Fruit fly (Drosophila melanogaster) whole organism, embryonic: ENCODE measurements around the gene CG32544.

Experiments used
- Asciz ChIP-seq: fragments of 200-800 bp; sonication (Bioruptor generic); optimal IDR thresholded peaks from 2 replicates; lab custom pipeline; 2017; ENCODE audit warnings: missing biosample characterization, mild to moderate bottlenecking, missing genetic modification characterization, missing genetic modification reagents
- CG10267 ChIP-seq: fragments of 200-800 bp; sonication (Bioruptor generic); optimal IDR thresholded peaks from 2 replicates; lab custom pipeline; 2018; ENCODE audit warnings: missing biosample characterization, mild to moderate bottlenecking, missing genetic modification characterization, moderate library complexity
- CG10274 ChIP-seq: fragments of 200-800 bp; sonication (Bioruptor generic); optimal IDR thresholded peaks from 3 replicates; lab custom pipeline; 2017; ENCODE audit warnings: missing biosample characterization, mild to moderate bottlenecking, missing genetic modification characterization
- CG12744 ChIP-seq: fragments of 200-800 bp; sonication (Bioruptor generic); optimal IDR thresholded peaks from 2 replicates; lab custom pipeline; 2016; ENCODE audit warnings: missing biosample characterization, missing genetic modification characterization
- CG13123 ChIP-seq: fragments of 200-800 bp; sonication (Bioruptor generic); optimal IDR thresholded peaks from 2 replicates; lab custom pipeline; 2016; ENCODE audit warnings: missing biosample characterization, missing genetic modification characterization
- CG13296 ChIP-seq: fragments of 200-800 bp; sonication (Bioruptor generic); optimal IDR thresholded peaks from 3 replicates; lab custom pipeline; 2018; ENCODE audit warnings: missing biosample characterization, mild to moderate bottlenecking, missing genetic modification characterization
- CG14050 ChIP-seq: fragments of 200-800 bp; sonication (Bioruptor generic); IDR thresholded peaks from 3 replicates; pipeline ENCODE4 v1.3.6; 2022; ENCODE audit warnings: missing biosample characterization, missing genetic modification characterization
- CG14710 ChIP-seq: fragments of 200-800 bp; sonication (Bioruptor generic); optimal IDR thresholded peaks from 3 replicates; lab custom pipeline; 2019; ENCODE audit warnings: missing biosample characterization, mild to moderate bottlenecking, missing genetic modification characterization, moderate library complexity
- CG1529 ChIP-seq: fragments of 200-800 bp; sonication (Bioruptor generic); optimal IDR thresholded peaks from 3 replicates; lab custom pipeline; 2018; ENCODE audit warnings: missing biosample characterization, missing genetic modification characterization
- CG17568 ChIP-seq: fragments of 200-800 bp; sonication (Bioruptor generic); optimal IDR thresholded peaks from 2 replicates; lab custom pipeline; 2018; ENCODE audit warnings: missing biosample characterization, mild to moderate bottlenecking, missing genetic modification characterization, moderate library complexity
- CG18599 ChIP-seq: fragments of 200-800 bp; sonication (Bioruptor generic); optimal IDR thresholded peaks from 3 replicates; lab custom pipeline; 2017; ENCODE audit warnings: missing biosample characterization, missing genetic modification characterization, mild to moderate bottlenecking, moderate library complexity, missing genetic modification reagents
- CG2678 ChIP-seq: fragments of 200-800 bp; sonication (Bioruptor generic); optimal IDR thresholded peaks from 3 replicates; lab custom pipeline; 2019; ENCODE audit warnings: missing biosample characterization, mild to moderate bottlenecking, missing genetic modification characterization, moderate library complexity
- CG2889 ChIP-seq: fragments of 200-800 bp; sonication (Bioruptor generic); IDR thresholded peaks from 3 replicates; pipeline ENCODE4 v1.3.6; 2022; ENCODE audit warnings: missing biosample characterization, missing genetic modification characterization
- CG31365 ChIP-seq: fragments of 200-800 bp; sonication (Bioruptor generic); optimal IDR thresholded peaks from 2 replicates; lab custom pipeline; 2018; ENCODE audit warnings: missing biosample characterization, mild to moderate bottlenecking, missing genetic modification characterization
- CG3163 ChIP-seq: fragments of 200-800 bp; sonication (Bioruptor generic); optimal IDR thresholded peaks from 3 replicates; lab custom pipeline; 2016; ENCODE audit warnings: missing biosample characterization, missing genetic modification characterization
- CG33557 ChIP-seq: fragments of 200-800 bp; sonication (Bioruptor generic); optimal IDR thresholded peaks from 2 replicates; lab custom pipeline; 2019; ENCODE audit warnings: missing biosample characterization, mild to moderate bottlenecking, missing genetic modification characterization, moderate library complexity
- CG43689 ChIP-seq: fragments of 200-800 bp; sonication (Bioruptor generic); IDR thresholded peaks from 2 replicates; pipeline ENCODE4 v1.3.6; 2022; ENCODE audit warnings: missing biosample characterization, missing genetic modification characterization
- CG6654 ChIP-seq: fragments of 200-800 bp; sonication (Bioruptor generic); optimal IDR thresholded peaks from 2 replicates; lab custom pipeline; 2017; ENCODE audit warnings: missing biosample characterization, mild to moderate bottlenecking, missing genetic modification characterization
- D ChIP-seq, 2 experiments: fragments of 200-800 bp in 1 of 2; fragments of >200 bp in 1 of 2; sonication (Bioruptor generic) in 1 of 2; optimal IDR thresholded peaks; 2 replicates in 1 of 2; 3 replicates in 1 of 2; lab custom pipeline; 2017; ENCODE audit warnings: mild to moderate bottlenecking in 1 of 2, missing biosample characterization in 1 of 2, missing genetic modification characterization in 1 of 2, missing genetic modification reagents in 1 of 2
- D19A ChIP-seq: fragments of 200-800 bp; optimal IDR thresholded peaks from 3 replicates; lab custom pipeline; 2019; ENCODE audit warnings: missing biosample characterization, mild to moderate bottlenecking, missing genetic modification characterization, moderate library complexity
- Fer2 ChIP-seq: fragments of 200-800 bp; sonication (Bioruptor generic); optimal IDR thresholded peaks from 2 replicates; lab custom pipeline; 2018; ENCODE audit warnings: missing biosample characterization, mild to moderate bottlenecking, missing genetic modification characterization, moderate library complexity
- Hr39 ChIP-seq: fragments of >200 bp; optimal IDR thresholded peaks from 2 replicates; lab custom pipeline; 2017
- Lim3 ChIP-seq: fragments of 200-800 bp; sonication (Bioruptor generic); IDR thresholded peaks from 2 replicates; pipeline ENCODE4 v1.3.6; 2022; ENCODE audit warnings: missing biosample characterization, missing genetic modification characterization
- Med ChIP-seq: fragments of 200-800 bp; sonication (Bioruptor generic); peaks from one replicate; lab custom pipeline; 2016; ENCODE audit warnings: missing biosample characterization, missing genetic modification characterization, mild to moderate bottlenecking, inconsistent platforms, moderate library complexity
- NFAT ChIP-seq: fragments of 200-800 bp; sonication (Bioruptor generic); IDR thresholded peaks from 2 replicates; pipeline ENCODE4 v1.3.6; 2022; ENCODE audit warnings: missing biosample characterization, missing genetic modification characterization
- Ptx1 ChIP-seq: fragments of 200-800 bp; sonication (Bioruptor generic); IDR thresholded peaks from 2 replicates; pipeline ENCODE4 v1.3.6; 2022; ENCODE audit warnings: missing biosample characterization, missing genetic modification characterization
- Sox100B ChIP-seq: fragments of 200-800 bp; sonication (Bioruptor generic); optimal IDR thresholded peaks from 3 replicates; lab custom pipeline; 2018; ENCODE audit warnings: missing biosample characterization, mild to moderate bottlenecking, missing genetic modification characterization
- Sry-β ChIP-seq: fragments of 200-800 bp; sonication (Bioruptor generic); optimal IDR thresholded peaks from 2 replicates; lab custom pipeline; 2018; ENCODE audit warnings: missing biosample characterization, mild to moderate bottlenecking, missing genetic modification characterization, moderate library complexity
- Ssrp ChIP-seq: fragments of 200-800 bp; sonication (Bioruptor generic); optimal IDR thresholded peaks from 2 replicates; lab custom pipeline; 2018; ENCODE audit warnings: missing biosample characterization, mild to moderate bottlenecking, missing genetic modification characterization, moderate library complexity
- Usf ChIP-seq: fragments of 200-800 bp; sonication (Bioruptor generic); optimal IDR thresholded peaks from 2 replicates; lab custom pipeline; 2017; ENCODE audit warnings: missing genotype, missing biosample characterization, missing genetic modification characterization
- Vsx1 ChIP-seq: fragments of 200-800 bp; sonication (Bioruptor generic); optimal IDR thresholded peaks from 2 replicates; lab custom pipeline; 2017; ENCODE audit warnings: missing biosample characterization, mild to moderate bottlenecking, missing genetic modification characterization, missing genetic modification reagents
- al ChIP-seq: fragments of 200-800 bp; sonication (Bioruptor generic); IDR thresholded peaks from 2 replicates; pipeline ENCODE4 v1.3.6; 2022; ENCODE audit warnings: missing biosample characterization, missing genetic modification characterization
- az2 ChIP-seq: fragments of 200-800 bp; sonication (Bioruptor generic); optimal IDR thresholded peaks from 3 replicates; lab custom pipeline; 2016; ENCODE audit warnings: missing biosample characterization, missing genetic modification characterization
- chif ChIP-seq, 2 experiments: fragments of 200-800 bp; sonication (Bioruptor generic); optimal IDR thresholded peaks; 3 replicates each; lab custom pipeline; 2016; ENCODE audit warnings: missing biosample characterization in 2 of 2, missing genetic modification characterization in 2 of 2
- chn ChIP-seq: fragments of 200-800 bp; sonication (Bioruptor generic); optimal IDR thresholded peaks from 2 replicates; lab custom pipeline; 2016; ENCODE audit warnings: missing biosample characterization, missing genetic modification characterization
- cwo ChIP-seq: fragments of 200-800 bp; sonication (Bioruptor generic); optimal IDR thresholded peaks from 3 replicates; lab custom pipeline; 2017; ENCODE audit warnings: missing biosample characterization, missing genetic modification characterization, mild to moderate bottlenecking, moderate library complexity, missing genetic modification reagents
- dmrt99B ChIP-seq: fragments of 200-800 bp; sonication (Bioruptor generic); optimal IDR thresholded peaks from 2 replicates; lab custom pipeline; 2018; ENCODE audit warnings: missing biosample characterization, mild to moderate bottlenecking, missing genetic modification characterization, moderate library complexity
- emc ChIP-seq: fragments of 200-800 bp; sonication (Bioruptor generic); optimal IDR thresholded peaks from 2 replicates; lab custom pipeline; 2016; ENCODE audit warnings: missing biosample characterization, missing genetic modification characterization
- eve ChIP-seq, 2 experiments: fragments of >200 bp; optimal IDR thresholded peaks; 2 replicates each; lab custom pipeline; 2017; ENCODE audit warnings: missing biosample characterization in 2 of 2, missing genetic modification characterization in 2 of 2
- gcm ChIP-seq: fragments of 200-800 bp; sonication (Bioruptor generic); optimal IDR thresholded peaks from 2 replicates; lab custom pipeline; 2019; ENCODE audit warnings: missing biosample characterization, mild to moderate bottlenecking, missing genetic modification characterization, moderate library complexity
- gro ChIP-seq: fragments of 200-800 bp; sonication (Bioruptor generic); optimal IDR thresholded peaks from 2 replicates; lab custom pipeline; 2016; ENCODE audit warnings: missing biosample characterization, missing genetic modification characterization
- insv ChIP-seq, 2 experiments: fragments of 200-800 bp; sonication (Bioruptor generic); optimal IDR thresholded peaks; 3 replicates each; lab custom pipeline; 2016 to 2018; ENCODE audit warnings: missing biosample characterization in 2 of 2, missing genetic modification characterization in 2 of 2
- lab ChIP-seq: fragments of 200-800 bp; sonication (Bioruptor generic); optimal IDR thresholded peaks from 3 replicates; lab custom pipeline; 2017; ENCODE audit warnings: missing biosample characterization, missing genetic modification characterization, mild to moderate bottlenecking, moderate library complexity, missing genetic modification reagents
- nmo ChIP-seq: fragments of 200-800 bp; sonication (Bioruptor generic); optimal IDR thresholded peaks from 2 replicates; lab custom pipeline; 2018; ENCODE audit warnings: missing biosample characterization, mild to moderate bottlenecking, missing genetic modification characterization, moderate library complexity
- row ChIP-seq: fragments of 200-800 bp; sonication (Bioruptor generic); IDR thresholded peaks from 3 replicates; pipeline ENCODE4 v1.3.6; 2022; ENCODE audit warnings: missing biosample characterization, missing genetic modification characterization
- sens ChIP-seq: fragments of 200-800 bp; sonication (Bioruptor generic); peaks from one replicate; lab custom pipeline; 2016; ENCODE audit warnings: missing biosample characterization, missing genetic modification characterization
- seq ChIP-seq: fragments of 200-800 bp; sonication (Bioruptor generic); IDR thresholded peaks from 2 replicates; pipeline ENCODE4 v1.3.6; 2022; ENCODE audit warnings: missing biosample characterization, missing genetic modification characterization
- sisA ChIP-seq: fragments of 200-800 bp; sonication (Bioruptor generic); IDR thresholded peaks from 2 replicates; pipeline ENCODE4 v1.3.6; 2022; ENCODE audit warnings: missing biosample characterization, missing genetic modification characterization
- slou ChIP-seq: fragments of 200-800 bp; sonication (Bioruptor generic); optimal IDR thresholded peaks from 3 replicates; lab custom pipeline; 2016; ENCODE audit warnings: missing biosample characterization, missing genetic modification characterization
- tin ChIP-seq: fragments of 200-800 bp; sonication (Bioruptor generic); optimal IDR thresholded peaks from 3 replicates; lab custom pipeline; 2016; ENCODE audit warnings: missing biosample characterization, missing genetic modification characterization
- trem ChIP-seq: fragments of 200-800 bp; optimal IDR thresholded peaks from 3 replicates; lab custom pipeline; 2019; ENCODE audit warnings: missing biosample characterization, mild to moderate bottlenecking, missing genetic modification characterization, moderate library complexity

Gene CG32544

dm6 chrX:18910827-18911226 lies 50.7 kb downstream of the CG32544 start (continued):
- peak; percentile 24 for TF ChIP-seq CG10267 (tag; lab: Kevin White, UChicago)
- TF ChIP-seq nmo (GFP tag; lab: Kevin White, UChicago): peak; percentile 67
- no peak for TF ChIP-seq CG18599 (GFP tag; lab: Kevin White, UChicago)
- no peak for TF ChIP-seq D (optimal IDR thresholded peaks at IDR 0.05; lab: Kevin White, UChicago)
- TF ChIP-seq D (GFP tag; optimal IDR thresholded peaks at IDR 0.05; lab: Kevin White, UChicago): peak; percentile 16
- TF ChIP-seq CG3163 (GFP tag; lab: Kevin White, UChicago): no peak
- TF ChIP-seq emc (GFP tag; lab: Kevin White, UChicago): no peak
- no peak for TF ChIP-seq CG13123 (GFP tag; lab: Kevin White, UChicago)
- peak; percentile 96 for TF ChIP-seq D19A
- no peak for TF ChIP-seq CG13296 (GFP tag; lab: Kevin White, UChicago)
- TF ChIP-seq sens (GFP tag; lab: Kevin White, UChicago): peak; percentile 59
- TF ChIP-seq Asciz: no peak
- peak; percentile 6 for TF ChIP-seq az2
- no peak for TF ChIP-seq slou (GFP tag; lab: Kevin White, UChicago)
- peak; percentile 48 for TF ChIP-seq Med
- TF ChIP-seq CG12744: no peak
- TF ChIP-seq Usf: no peak
- TF ChIP-seq insv (GFP tag; optimal IDR thresholded peaks at IDR 0.05; lab: Kevin White, UChicago): no peak
- no peak for TF ChIP-seq al (GFP tag; lab: Robert Waterston, UW)
- TF ChIP-seq lab: no peak
- TF ChIP-seq cwo (GFP tag; lab: Kevin White, UChicago): no peak
- TF ChIP-seq CG14050 (GFP tag; lab: Robert Waterston, UW): no peak
- TF ChIP-seq CG2889 (GFP tag; lab: Robert Waterston, UW): no peak
- no peak for TF ChIP-seq NFAT
- TF ChIP-seq chif (GFP tag; optimal IDR thresholded peaks at IDR 0.05; lab: Kevin White, UChicago): peak in 1 of 2 experiments; percentile 43
- TF ChIP-seq CG17568 (GFP tag; lab: Kevin White, UChicago): no peak
- TF ChIP-seq row (GFP tag; lab: Robert Waterston, UW): peak; percentile 25; the same call in 1 of the 3 replicates
- TF ChIP-seq CG33557 (GFP tag; lab: Kevin White, UChicago): no peak
- TF ChIP-seq Hr39 (lab: Kevin White, UChicago): no peak
- no peak for TF ChIP-seq tin (GFP tag; lab: Kevin White, UChicago)
- TF ChIP-seq gcm: no peak
- no peak for TF ChIP-seq CG43689 (GFP tag; lab: Robert Waterston, UW)
- TF ChIP-seq CG1529 (GFP tag; lab: Kevin White, UChicago): no peak
- TF ChIP-seq trem (tag; lab: Kevin White, UChicago): peak; percentile 8
- 0 out of 2 replicates have a peak, but pooled peaks have one; percentile 11 for TF ChIP-seq sisA (GFP tag; lab: Robert Waterston, UW)
- TF ChIP-seq Vsx1: no peak
- peak in 1 of 2 experiments; percentile 66 for TF ChIP-seq eve (GFP tag; optimal IDR thresholded peaks at IDR 0.05; lab: Kevin White, UChicago)
- no peak for TF ChIP-seq gro (GFP tag; lab: Kevin White, UChicago)
- TF ChIP-seq seq (GFP tag; lab: Robert Waterston, UW): no peak
- no peak for TF ChIP-seq Fer2
- peak; percentile 20 for TF ChIP-seq Ssrp (tag; lab: Kevin White, UChicago)
- TF ChIP-seq dmrt99B (tag; lab: Kevin White, UChicago): peak; percentile 21
- no peak for TF ChIP-seq Sry-β (GFP tag; lab: Kevin White, UChicago)
- TF ChIP-seq CG10274 (GFP tag; lab: Kevin White, UChicago): no peak
- TF ChIP-seq Sox100B (GFP tag; lab: Kevin White, UChicago): no peak
- TF ChIP-seq Ptx1 (GFP tag; lab: Robert Waterston, UW): 0 out of 2 replicates have a peak, but pooled peaks have one; percentile 7
- TF ChIP-seq Lim3: no peak
- TF ChIP-seq CG14710 (tag; lab: Kevin White, UChicago): peak; percentile 44
- no peak for TF ChIP-seq CG31365 (tag; lab: Kevin White, UChicago)
- TF ChIP-seq CG6654 (GFP tag; lab: Kevin White, UChicago): no peak
- TF ChIP-seq chn: peak; percentile 37
- peak; percentile 46 for TF ChIP-seq CG2678 (tag; lab: Kevin White, UChicago)
